Worm (Caenorhabditis elegans) whole organism, mixed stage, embryonic: ENCODE data around the gene C36A4.10.

Experiments used
- ces-1 ChIP-seq: fragments of 150-350 bp; optimal IDR thresholded peaks from 2 replicates; lab custom pipeline; 2014; ENCODE audit warnings: missing biosample characterization, missing genetic modification reagents, missing genetic modification characterization
- drap-1 ChIP-seq: fragments of 200-800 bp; sonication (Bioruptor generic); optimal IDR thresholded peaks from 3 replicates; lab custom pipeline; 2018; ENCODE audit warnings: mild to moderate bottlenecking, missing genetic modification characterization, missing compliant biosample characterization
- lin-13 ChIP-seq: fragments of 150-350 bp; optimal IDR thresholded peaks from 2 replicates; lab custom pipeline; 2014; ENCODE audit warnings: missing biosample characterization, missing genetic modification characterization
- pha-4 ChIP-seq: fragments of 150-350 bp; optimal IDR thresholded peaks from 2 replicates; lab custom pipeline; 2018; ENCODE audit warnings: missing biosample characterization, missing genetic modification reagents, missing genetic modification characterization
- ztf-11 ChIP-seq: fragments of 150-350 bp; optimal IDR thresholded peaks from 2 replicates; lab custom pipeline; 2014; ENCODE audit warnings: missing biosample characterization, missing genetic modification characterization

DNA sequence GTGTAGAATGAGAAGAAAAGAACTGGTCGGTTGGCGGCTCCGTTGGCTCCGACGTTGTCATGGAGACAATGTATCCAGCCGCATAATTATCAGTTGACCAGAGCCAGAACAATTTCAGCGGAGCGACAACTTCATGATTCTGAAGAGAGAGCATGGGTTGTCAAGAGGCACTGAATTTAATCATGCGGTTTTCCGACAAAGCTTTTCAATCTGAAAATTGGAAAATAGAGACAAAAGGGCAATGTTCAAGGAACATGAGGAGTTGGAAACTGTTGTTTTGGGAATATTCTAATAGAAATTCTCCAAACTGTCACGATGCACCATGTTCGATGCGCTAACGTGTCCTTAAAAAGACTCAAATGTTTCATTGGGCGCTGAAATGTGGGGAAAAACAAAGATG is 26.9 kb downstream of the C36A4.10 start, which contains the start of gene xbx-5:
- TF ChIP-seq lin-13 (tag; lab: Kevin White, UChicago) = no peak
- no peak for TF ChIP-seq ztf-11 (tag; lab: Kevin White, UChicago)
- no peak for TF ChIP-seq ces-1
- TF ChIP-seq drap-1 = no peak
- no peak for TF ChIP-seq pha-4 (tag; lab: Kevin White, UChicago)
